Worm (Caenorhabditis elegans) whole organism, late embryonic: ENCODE data around the gene R11D1.4.

Experiments
- C08G9.2 ChIP-seq: sonication (generic microtip); optimal IDR thresholded peaks from 2 replicates; lab custom pipeline; 2016; ENCODE audit warnings: mild to moderate bottlenecking, missing genetic modification characterization, moderate library complexity, missing compliant biosample characterization
- F13H6.1 ChIP-seq: sonication (generic microtip); optimal IDR thresholded peaks from 2 replicates; lab custom pipeline; 2016; ENCODE audit warnings: missing genetic modification characterization, missing compliant biosample characterization
- K02D7.2 ChIP-seq: sonication (generic microtip); optimal IDR thresholded peaks from 2 replicates; lab custom pipeline; 2017; ENCODE audit warnings: mild to moderate bottlenecking, missing genetic modification characterization, missing compliant biosample characterization
- T23F11.4 ChIP-seq: fragments of 200-800 bp; sonication (Bioruptor generic); optimal IDR thresholded peaks from 2 replicates; lab custom pipeline; 2018; ENCODE audit warnings: mild to moderate bottlenecking, missing genetic modification characterization, missing compliant biosample characterization
- ceh-18 ChIP-seq: sonication (generic microtip); optimal IDR thresholded peaks from 2 replicates; lab custom pipeline; 2016; ENCODE audit warnings: missing genetic modification characterization, missing compliant biosample characterization
- ceh-2 ChIP-seq: sonication (generic microtip); optimal IDR thresholded peaks from 2 replicates; lab custom pipeline; 2016; ENCODE audit warnings: missing genotype, missing genetic modification characterization, missing compliant biosample characterization
- ceh-22 ChIP-seq: sonication (generic microtip); optimal IDR thresholded peaks from 2 replicates; lab custom pipeline; 2017; ENCODE audit warnings: missing biosample characterization, missing genetic modification characterization
- ceh-34 ChIP-seq: sonication (generic microtip); optimal IDR thresholded peaks from 2 replicates; lab custom pipeline; 2016; ENCODE audit warnings: mild to moderate bottlenecking, missing genetic modification characterization, missing compliant biosample characterization
- ceh-48 ChIP-seq: sonication (generic microtip); optimal IDR thresholded peaks from 2 replicates; lab custom pipeline; 2016; ENCODE audit warnings: missing genetic modification characterization, inconsistent platforms, missing compliant biosample characterization
- ceh-6 ChIP-seq: fragments of 200-800 bp; sonication (Bioruptor generic); optimal IDR thresholded peaks from 2 replicates; lab custom pipeline; 2018; ENCODE audit warnings: mild to moderate bottlenecking, missing genetic modification characterization, missing compliant biosample characterization
- che-1 ChIP-seq: sonication (generic microtip); optimal IDR thresholded peaks from 2 replicates; lab custom pipeline; 2016; ENCODE audit warnings: mild to moderate bottlenecking, missing genetic modification characterization, missing compliant biosample characterization
- dmd-4 ChIP-seq: sonication (generic microtip); optimal IDR thresholded peaks from 2 replicates; lab custom pipeline; 2016; ENCODE audit warnings: borderline replicate concordance, missing genetic modification characterization, missing compliant biosample characterization
- elt-2 ChIP-seq: sonication (generic microtip); optimal IDR thresholded peaks from 2 replicates; lab custom pipeline; 2016; ENCODE audit warnings: missing genetic modification reagents, missing genetic modification characterization, missing compliant biosample characterization
- elt-4 ChIP-seq: sonication (generic microtip); optimal IDR thresholded peaks from 2 replicates; lab custom pipeline; 2016; ENCODE audit warnings: missing genetic modification characterization, missing compliant biosample characterization
- eyg-1 ChIP-seq: sonication (generic microtip); optimal IDR thresholded peaks from 2 replicates; lab custom pipeline; 2016; ENCODE audit warnings: missing genotype, missing genetic modification characterization, missing compliant biosample characterization
- fax-1 ChIP-seq: sonication (generic microtip); optimal IDR thresholded peaks from 2 replicates; lab custom pipeline; 2016; ENCODE audit warnings: missing genotype, missing genetic modification characterization, missing compliant biosample characterization
- hlh-8 ChIP-seq: sonication (generic microtip); optimal IDR thresholded peaks from 2 replicates; lab custom pipeline; 2016; ENCODE audit warnings: missing genotype, missing genetic modification characterization, missing compliant biosample characterization
- lin-11 ChIP-seq: fragments of 200-800 bp; sonication (Bioruptor generic); optimal IDR thresholded peaks from 2 replicates; lab custom pipeline; 2018; ENCODE audit warnings: mild to moderate bottlenecking, missing genetic modification characterization, missing compliant biosample characterization
- mec-3 ChIP-seq: sonication (generic microtip); optimal IDR thresholded peaks from 2 replicates; lab custom pipeline; 2016; ENCODE audit warnings: borderline replicate concordance, missing genetic modification characterization, missing compliant biosample characterization
- nfya-1 ChIP-seq: sonication (generic microtip); optimal IDR thresholded peaks from 2 replicates; lab custom pipeline; 2017; ENCODE audit warnings: missing genetic modification characterization, mild to moderate bottlenecking, missing compliant biosample characterization, antibody characterized with exemption, moderate library complexity
- nhr-232 ChIP-seq: sonication (generic microtip); optimal IDR thresholded peaks from 2 replicates; lab custom pipeline; 2016; ENCODE audit warnings: missing genetic modification characterization, missing compliant biosample characterization
- npax-4 ChIP-seq: sonication (generic microtip); optimal IDR thresholded peaks from 2 replicates; lab custom pipeline; 2016; ENCODE audit warnings: missing genetic modification characterization, missing compliant biosample characterization
- pax-1 ChIP-seq: fragments of 150-350 bp; optimal IDR thresholded peaks from 2 replicates; lab custom pipeline; 2014; ENCODE audit warnings: missing biosample characterization, missing genetic modification characterization
- pha-2 ChIP-seq: sonication (generic microtip); optimal IDR thresholded peaks from 2 replicates; lab custom pipeline; 2017; ENCODE audit warnings: mild to moderate bottlenecking, missing genetic modification characterization, missing compliant biosample characterization
- pha-4 ChIP-seq: fragments of 150-350 bp; optimal IDR thresholded peaks from 2 replicates; lab custom pipeline; 2018; ENCODE audit warnings: missing biosample characterization, missing genetic modification reagents, missing genetic modification characterization
- pqm-1 ChIP-seq: sonication (generic microtip); optimal IDR thresholded peaks from 2 replicates; lab custom pipeline; 2016; ENCODE audit warnings: missing genetic modification characterization, missing compliant biosample characterization
- sox-2 ChIP-seq: fragments of 200-800 bp; sonication (Bioruptor generic); IDR thresholded peaks from 2 replicates; pipeline ENCODE4 v1.3.6; 2022; ENCODE audit warnings: missing genetic modification reagents, missing genetic modification characterization, missing compliant biosample characterization
- ttx-3 ChIP-seq: sonication (generic microtip); optimal IDR thresholded peaks from 2 replicates; lab custom pipeline; 2016; ENCODE audit warnings: missing genetic modification reagents, missing genetic modification characterization, missing compliant biosample characterization
- unc-3 ChIP-seq, 2 experiments: fragments of 200-800 bp in 1 of 2; sonication (Bioruptor generic) in 1 of 2; sonication (generic microtip) in 1 of 2; conservative IDR thresholded peaks in 1 of 2; optimal IDR thresholded peaks in 1 of 2; 2 replicates each; pipeline versions ENCODE4 v1.3.6 to Lab custom; 2016 to 2022; ENCODE audit warnings: missing compliant biosample characterization in 2 of 2, missing genetic modification characterization in 2 of 2, missing genetic modification reagents in 1 of 2
- unc-42 ChIP-seq: sonication (generic microtip); optimal IDR thresholded peaks from 2 replicates; lab custom pipeline; 2016; ENCODE audit warnings: missing genotype, missing genetic modification characterization, missing compliant biosample characterization
- unc-86 ChIP-seq: sonication (generic microtip); optimal IDR thresholded peaks from 2 replicates; lab custom pipeline; 2016; ENCODE audit warnings: missing genetic modification characterization, missing compliant biosample characterization
- zip-5 ChIP-seq: sonication (generic microtip); optimal IDR thresholded peaks from 2 replicates; lab custom pipeline; 2016; ENCODE audit warnings: missing genetic modification characterization, missing compliant biosample characterization

R11D1.4 gene

DNA sequence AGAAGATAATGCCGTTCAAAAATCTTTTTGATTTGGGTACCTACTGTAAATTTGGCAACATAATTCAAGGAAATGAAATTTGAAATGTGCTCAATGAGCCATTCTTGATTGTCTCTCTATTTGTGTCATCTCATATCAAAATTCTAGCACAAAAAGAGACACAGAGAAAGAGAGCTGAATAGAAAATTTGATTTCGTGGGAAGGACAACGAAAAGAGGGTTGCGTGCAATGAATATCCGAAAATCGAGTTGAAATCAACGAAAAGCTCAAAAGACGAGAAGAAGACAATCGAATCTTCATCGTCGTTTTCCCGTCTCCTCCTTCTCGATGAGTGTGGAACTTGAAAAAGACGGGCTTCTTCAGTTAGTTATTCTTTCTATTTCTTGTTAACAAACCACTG lies 33.8 kb upstream of the R11D1.4 start, which contains the start of gene C15C8.5:
Gene C15C8.5 (plus strand): TSS at position 152 of the 400 bp plus-strand sequence.
- TF ChIP-seq pqm-1 (no peak), pha-4 (tag; lab: Kevin White, UChicago) (no peak), dmd-4 (no peak), ceh-22 (tag; lab: Kevin White, UChicago) (no peak), unc-42 (tag; lab: Kevin White, UChicago) (peak; percentile 97), che-1 (tag; lab: Kevin White, UChicago) (no peak)

DNA sequence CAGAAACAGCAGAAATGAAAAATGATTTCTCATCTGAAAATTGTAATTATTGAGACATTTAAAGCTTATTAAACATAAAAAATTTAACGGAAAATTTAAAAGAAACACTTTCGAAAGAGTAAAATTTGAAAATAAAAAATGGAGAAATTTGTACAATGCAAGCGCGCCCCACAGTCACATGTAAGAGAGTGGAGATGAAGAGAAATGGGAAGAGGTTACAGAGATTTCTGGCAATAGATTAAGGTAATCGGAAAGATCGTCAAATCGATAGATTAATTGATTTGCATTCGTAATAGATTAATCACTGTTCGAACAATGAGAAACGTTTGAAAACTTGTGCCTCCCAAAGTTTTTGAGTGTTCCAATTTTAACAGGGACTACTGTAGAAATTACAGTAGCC lies 33.4 kb upstream of the R11D1.4 start, which contains the start of gene C15C8.4:
Gene C15C8.4 (minus strand): TSS at position 33 of the 400 bp plus-strand sequence.
- TF ChIP-seq sox-2 (GFP tag; lab: Robert Waterston, UW), result no peak
- TF ChIP-seq dmd-4, result no peak
- no peak for TF ChIP-seq ceh-18
- no peak for TF ChIP-seq nfya-1 (tag; lab: Kevin White, UChicago)
- no peak for TF ChIP-seq npax-4 (tag; lab: Kevin White, UChicago)
- no peak for TF ChIP-seq hlh-8 (tag; lab: Kevin White, UChicago)
- no peak for TF ChIP-seq unc-86 (tag; lab: Kevin White, UChicago)
- TF ChIP-seq ceh-48 (tag; lab: Kevin White, UChicago), result no peak
- TF ChIP-seq zip-5, result no peak
- no peak for TF ChIP-seq fax-1 (tag; lab: Kevin White, UChicago)
- TF ChIP-seq ceh-6 (GFP tag; lab: Kevin White, UChicago), result no peak
- no peak for TF ChIP-seq ceh-2 (tag; lab: Kevin White, UChicago)
- TF ChIP-seq pqm-1, result no peak
- no peak for TF ChIP-seq pha-4 (tag; lab: Kevin White, UChicago)
- no peak for TF ChIP-seq ceh-34 (tag; lab: Kevin White, UChicago)
- no peak for TF ChIP-seq pha-2 (tag; lab: Kevin White, UChicago)

DNA sequence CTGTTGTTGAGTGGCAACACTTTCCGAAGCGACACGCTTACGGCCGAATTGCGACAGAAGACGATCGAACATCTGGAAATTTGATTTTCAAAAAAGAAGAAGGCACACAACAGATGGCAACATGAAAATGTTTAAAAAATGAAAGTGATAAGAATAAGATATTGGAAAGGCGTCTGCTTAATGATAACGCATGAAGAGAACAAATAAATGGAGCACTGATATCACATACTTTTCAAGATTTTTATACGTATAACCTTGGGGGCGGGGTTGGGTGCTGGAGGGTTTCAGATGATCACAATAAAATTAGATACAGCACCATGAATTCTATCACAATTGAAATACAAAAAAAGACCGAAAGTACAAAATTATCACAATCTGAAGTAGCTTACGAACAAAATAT lies 31.0 kb upstream of the R11D1.4 start, which contains the start of gene C15C8.7:
Gene C15C8.7 (minus strand): TSS at position 72 of the 400 bp plus-strand sequence.
- peak; percentile 74 for TF ChIP-seq elt-2 (tag; lab: Kevin White, UChicago)
- TF ChIP-seq K02D7.2 (tag; lab: Kevin White, UChicago), result no peak
- TF ChIP-seq pax-1, result no peak

DNA sequence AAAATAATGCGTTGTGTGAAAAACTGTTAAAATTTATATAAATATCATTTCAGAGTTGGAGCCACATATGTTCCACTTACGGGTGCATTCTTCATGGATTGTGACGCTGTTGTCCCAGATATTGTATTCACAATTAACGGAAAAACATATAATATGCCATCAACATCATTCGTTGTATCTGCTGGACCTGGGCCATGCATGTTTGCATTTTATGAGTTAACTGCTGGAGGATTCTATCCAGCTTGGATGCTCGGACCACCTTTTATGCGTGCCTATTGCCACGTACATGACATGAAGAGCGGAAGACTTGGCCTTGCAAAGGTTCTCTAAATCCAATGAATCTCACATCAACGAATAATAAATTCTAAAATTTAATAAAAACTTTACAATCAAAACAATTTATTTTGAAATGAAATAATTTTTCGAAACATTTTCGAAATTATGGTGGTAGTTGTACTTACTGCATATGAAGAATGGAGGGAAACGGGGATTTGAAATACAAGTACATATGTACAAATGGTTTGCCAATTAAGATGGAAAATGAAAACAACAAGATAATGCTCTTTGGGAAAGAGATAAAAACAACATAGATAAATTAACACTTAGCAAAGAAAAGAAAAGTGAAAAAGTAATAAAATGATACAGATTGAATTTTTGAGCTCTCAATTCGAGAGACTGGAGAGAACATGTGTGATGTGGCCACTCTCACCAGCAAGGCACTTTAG lies 29.9 kb upstream of the R11D1.4 start:
- TF ChIP-seq ceh-48 (tag; lab: Kevin White, UChicago), result no peak
- no peak for TF ChIP-seq mec-3 (tag; lab: Kevin White, UChicago)
- no peak for TF ChIP-seq F13H6.1 (tag; lab: Kevin White, UChicago)
- TF ChIP-seq T23F11.4 (GFP tag; lab: Kevin White, UChicago), result no peak
- TF ChIP-seq lin-11 (tag; lab: Kevin White, UChicago), result no peak
- no peak for TF ChIP-seq ttx-3 (tag; lab: Kevin White, UChicago)
- no peak for TF ChIP-seq elt-4 (tag; lab: Kevin White, UChicago)
- no peak for TF ChIP-seq C08G9.2
- TF ChIP-seq nhr-232 (tag; lab: Kevin White, UChicago), result no peak
- no peak for TF ChIP-seq fax-1 (tag; lab: Kevin White, UChicago)
- TF ChIP-seq, all 69 proteins: peak for 0

DNA sequence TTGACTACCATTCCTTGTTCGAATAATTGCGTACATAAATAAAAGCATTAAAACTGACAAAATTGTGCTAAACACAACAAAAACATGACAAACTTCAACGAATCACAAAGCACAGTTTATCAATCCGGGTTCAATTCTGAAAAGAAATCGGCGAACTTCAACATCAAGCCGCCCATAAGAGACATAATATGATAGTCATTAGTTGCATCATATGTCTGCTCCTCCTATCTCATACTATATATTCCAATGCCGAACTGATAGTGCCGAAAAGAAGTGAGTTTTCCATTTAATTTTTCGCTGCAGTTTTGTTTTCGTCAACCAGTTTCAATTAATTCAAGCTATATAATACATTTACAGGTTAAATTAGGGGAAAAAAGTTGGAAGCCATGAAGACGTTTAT lies 27.7 kb upstream of the R11D1.4 start, which contains the start of gene hrg-7:
Gene hrg-7 (plus strand): TSS at position 358 of the 400 bp plus-strand sequence.
- TF ChIP-seq eyg-1 (tag; lab: Kevin White, UChicago) (no peak), unc-3 (GFP tag; conservative IDR thresholded peaks at IDR 0.05; lab: Robert Waterston, UW) (no peak), unc-3 (tag; optimal IDR thresholded peaks at IDR 0.05; lab: Kevin White, UChicago) (no peak), elt-4 (tag; lab: Kevin White, UChicago) (no peak)
